Worm (Caenorhabditis elegans): ENCODE measurements around the gene cest-33.

ce11 chrV:6364806-6365205 is 665 bp downstream of the cest-33 start:
- TF ChIP-seq pha-4 (tag; optimal IDR thresholded peaks at IDR 0.05) (no peak), tbx-2 (tag; optimal IDR thresholded peaks at IDR 0.05) (no peak), nhr-77 (tag; optimal IDR thresholded peaks at IDR 0.05) (no peak), lin-15B (tag; optimal IDR thresholded peaks at IDR 0.05) (no peak), hmg-11 (tag; optimal IDR thresholded peaks at IDR 0.05) (no peak), egl-27 (tag; optimal IDR thresholded peaks at IDR 0.05) (no peak), fos-1 (tag; optimal IDR thresholded peaks at IDR 0.05) (no peak), jun-1 (tag; optimal IDR thresholded peaks at IDR 0.05) (no peak), ZK546.5 (tag; optimal IDR thresholded peaks at IDR 0.05) (no peak)
